Worm (Caenorhabditis elegans) whole organism, mixed stage, embryonic: ENCODE results near the gene C28A5.2.
A peak's percentile ranks its signal among the peaks of the same experiment; 100 is the strongest.

Source experiments
- cnd-1 ChIP-seq: fragments of 200-800 bp; sonication (Bioruptor generic); optimal IDR thresholded peaks from 2 replicates; lab custom pipeline; 2018; ENCODE audit warnings: mild to moderate bottlenecking, missing genetic modification characterization, missing compliant biosample characterization
- mep-1 ChIP-seq: fragments of 150-350 bp; optimal IDR thresholded peaks from 2 replicates; lab custom pipeline; 2017; ENCODE audit warnings: missing biosample characterization, missing genetic modification reagents, missing genetic modification characterization, inconsistent platforms
- unc-120 ChIP-seq: sonication (generic microtip); optimal IDR thresholded peaks from 2 replicates; lab custom pipeline; 2017; ENCODE audit warnings: missing genetic modification characterization, missing compliant biosample characterization; ENCODE audit not compliant: poor library complexity, severe bottlenecking
- zip-8 ChIP-seq: fragments of 150-350 bp; optimal IDR thresholded peaks from 2 replicates; lab custom pipeline; 2014; ENCODE audit warnings: missing biosample characterization, missing genetic modification characterization

The C28A5.2 gene

ce11 chrIII:4391319-4391718 is 48.0 kb downstream of the C28A5.2 start:
- TF ChIP-seq cnd-1, result no peak

ce11 chrIII:4390421-4390820 is 48.9 kb downstream of the C28A5.2 start:
- TF ChIP-seq unc-120 (tag; lab: Kevin White, UChicago) (no peak), zip-8 (tag; lab: Kevin White, UChicago) (peak; percentile 95), mep-1 (tag; lab: Kevin White, UChicago) (no peak)
